Worm (Caenorhabditis elegans): Measurements from ENCODE around the gene clec-57.

ce11 chrV:14436195-14436594, 32.8 kb upstream of the clec-57 start:
- TF ChIP-seq ama-1 (optimal IDR thresholded peaks at IDR 0.05) (no peak), ama-1 (GFP tag; optimal IDR thresholded peaks at IDR 0.05) (no peak), mes-4 (tag; optimal IDR thresholded peaks at IDR 0.05) (no peak), nhr-27 (tag; optimal IDR thresholded peaks at IDR 0.05) (no peak), ets-4 (GFP tag; optimal IDR thresholded peaks at IDR 0.05) (no peak), Y79H2A.3 (GFP tag; conservative IDR thresholded peaks at IDR 0.05) (no peak)

All from whole organism, young adult.